Worm (Caenorhabditis elegans) whole organism, L2 larva: ENCODE data around the gene str-226.

Experiments
- ama-1 ChIP-seq: fragments of 150-350 bp; optimal IDR thresholded peaks from 2 replicates; lab custom pipeline; 2018; ENCODE audit warnings: inconsistent platforms
- blmp-1 ChIP-seq: sonication (generic microtip); optimal IDR thresholded peaks from 2 replicates; lab custom pipeline; 2017; ENCODE audit warnings: missing genetic modification characterization, mild to moderate bottlenecking, missing compliant biosample characterization, antibody characterized with exemption, moderate library complexity; ENCODE audit not compliant: insufficient read depth
- mbf-1 ChIP-seq: sonication (generic microtip); optimal IDR thresholded peaks from 2 replicates; lab custom pipeline; 2017; ENCODE audit warnings: missing biosample characterization, missing genetic modification characterization
- mdl-1 ChIP-seq, 2 experiments: fragments of 150-350 bp in 1 of 2; sonication (generic microtip) in 1 of 2; optimal IDR thresholded peaks; 2 replicates each; lab custom pipeline; 2017; ENCODE audit warnings: missing biosample characterization in 2 of 2, missing genetic modification characterization in 2 of 2
- nhr-237 ChIP-seq: fragments of 150-350 bp; optimal IDR thresholded peaks from 2 replicates; lab custom pipeline; 2014; ENCODE audit warnings: missing biosample characterization, missing genetic modification characterization
- nhr-77 ChIP-seq: fragments of 150-350 bp; optimal IDR thresholded peaks from 2 replicates; lab custom pipeline; 2014; ENCODE audit warnings: missing biosample characterization, missing genetic modification characterization
- ztf-1 ChIP-seq: fragments of 200-800 bp; sonication (Bioruptor generic); conservative IDR thresholded peaks from 2 replicates; pipeline ENCODE4 v1.3.6; 2022; ENCODE audit warnings: missing genetic modification characterization, missing compliant biosample characterization

ce11 chrV:3509878-3510277 is 2.6 kb upstream of the str-226 start, which contains the start of gene str-228:
- TF ChIP-seq nhr-77 (tag; lab: Kevin White, UChicago) (no peak), mbf-1 (tag; lab: Kevin White, UChicago) (no peak), ztf-1 (GFP tag; lab: Robert Waterston, UW) (no peak), ama-1 (lab: Kevin White, UChicago) (no peak), mdl-1 (tag; optimal IDR thresholded peaks at IDR 0.05; lab: Kevin White, UChicago) (no peak), blmp-1 (no peak), nhr-237 (tag; lab: Kevin White, UChicago) (no peak)
